Worm (Caenorhabditis elegans) whole organism, late embryonic: ENCODE measurements around the gene nspb-7.

ENCODE experiments used
- C08G9.2 ChIP-seq: sonication (generic microtip); optimal IDR thresholded peaks from 2 replicates; lab custom pipeline; 2016; ENCODE audit warnings: mild to moderate bottlenecking, missing genetic modification characterization, moderate library complexity, missing compliant biosample characterization
- K02D7.2 ChIP-seq: sonication (generic microtip); optimal IDR thresholded peaks from 2 replicates; lab custom pipeline; 2017; ENCODE audit warnings: mild to moderate bottlenecking, missing genetic modification characterization, missing compliant biosample characterization
- K09A11.1 ChIP-seq: sonication (generic microtip); optimal IDR thresholded peaks from 2 replicates; lab custom pipeline; 2017; ENCODE audit warnings: antibody characterized with exemption, mild to moderate bottlenecking, missing genetic modification characterization, missing compliant biosample characterization; ENCODE audit not compliant: insufficient read depth
- T23F11.4 ChIP-seq: fragments of 200-800 bp; sonication (Bioruptor generic); optimal IDR thresholded peaks from 2 replicates; lab custom pipeline; 2018; ENCODE audit warnings: mild to moderate bottlenecking, missing genetic modification characterization, missing compliant biosample characterization
- Y22D7AL.16 ChIP-seq: sonication (generic microtip); optimal IDR thresholded peaks from 2 replicates; lab custom pipeline; 2016; ENCODE audit warnings: missing genetic modification characterization, missing compliant biosample characterization
- ceh-14 ChIP-seq: sonication (generic microtip); optimal IDR thresholded peaks from 2 replicates; lab custom pipeline; 2016; ENCODE audit warnings: missing genotype, missing genetic modification characterization, missing compliant biosample characterization
- ceh-18 ChIP-seq: sonication (generic microtip); optimal IDR thresholded peaks from 2 replicates; lab custom pipeline; 2016; ENCODE audit warnings: missing genetic modification characterization, missing compliant biosample characterization
- ceh-19 ChIP-seq: fragments of 200-800 bp; sonication (Bioruptor generic); optimal IDR thresholded peaks from 2 replicates; lab custom pipeline; 2018; ENCODE audit warnings: mild to moderate bottlenecking, missing genetic modification characterization, missing compliant biosample characterization
- ceh-2 ChIP-seq: sonication (generic microtip); optimal IDR thresholded peaks from 2 replicates; lab custom pipeline; 2016; ENCODE audit warnings: missing genotype, missing genetic modification characterization, missing compliant biosample characterization
- ceh-30 ChIP-seq: fragments of 150-350 bp; optimal IDR thresholded peaks from 2 replicates; lab custom pipeline; 2014; ENCODE audit warnings: missing biosample characterization, missing genetic modification characterization
- ceh-45 ChIP-seq: fragments of 200-800 bp; sonication (Bioruptor generic); IDR thresholded peaks from 2 replicates; pipeline ENCODE4 v1.3.6; 2022; ENCODE audit warnings: missing genetic modification reagents, missing genetic modification characterization, missing compliant biosample characterization
- ceh-48 ChIP-seq: sonication (generic microtip); optimal IDR thresholded peaks from 2 replicates; lab custom pipeline; 2016; ENCODE audit warnings: missing genetic modification characterization, inconsistent platforms, missing compliant biosample characterization
- ceh-6 ChIP-seq: fragments of 200-800 bp; sonication (Bioruptor generic); optimal IDR thresholded peaks from 2 replicates; lab custom pipeline; 2018; ENCODE audit warnings: mild to moderate bottlenecking, missing genetic modification characterization, missing compliant biosample characterization
- ceh-9 ChIP-seq: sonication (generic microtip); optimal IDR thresholded peaks from 2 replicates; lab custom pipeline; 2016; ENCODE audit warnings: mild to moderate bottlenecking, missing genetic modification characterization, inconsistent platforms, missing compliant biosample characterization
- che-1 ChIP-seq: sonication (generic microtip); optimal IDR thresholded peaks from 2 replicates; lab custom pipeline; 2016; ENCODE audit warnings: mild to moderate bottlenecking, missing genetic modification characterization, missing compliant biosample characterization
- dmd-4 ChIP-seq: sonication (generic microtip); optimal IDR thresholded peaks from 2 replicates; lab custom pipeline; 2016; ENCODE audit warnings: borderline replicate concordance, missing genetic modification characterization, missing compliant biosample characterization
- elt-2 ChIP-seq: sonication (generic microtip); optimal IDR thresholded peaks from 2 replicates; lab custom pipeline; 2016; ENCODE audit warnings: missing genetic modification reagents, missing genetic modification characterization, missing compliant biosample characterization
- elt-4 ChIP-seq: sonication (generic microtip); optimal IDR thresholded peaks from 2 replicates; lab custom pipeline; 2016; ENCODE audit warnings: missing genetic modification characterization, missing compliant biosample characterization
- ets-4 ChIP-seq: sonication (generic microtip); optimal IDR thresholded peaks from 2 replicates; lab custom pipeline; 2016; ENCODE audit warnings: missing genetic modification characterization, missing compliant biosample characterization
- fax-1 ChIP-seq: sonication (generic microtip); optimal IDR thresholded peaks from 2 replicates; lab custom pipeline; 2016; ENCODE audit warnings: missing genotype, missing genetic modification characterization, missing compliant biosample characterization
- fkh-10 ChIP-seq: fragments of 150-350 bp; optimal IDR thresholded peaks from 2 replicates; lab custom pipeline; 2014; ENCODE audit warnings: missing biosample characterization, missing genetic modification reagents, missing genetic modification characterization
- fkh-6 ChIP-seq: sonication (generic microtip); optimal IDR thresholded peaks from 2 replicates; lab custom pipeline; 2016; ENCODE audit warnings: missing genetic modification characterization, missing compliant biosample characterization
- gmeb-2 ChIP-seq: sonication (generic microtip); optimal IDR thresholded peaks from 2 replicates; lab custom pipeline; 2016; ENCODE audit warnings: missing genetic modification characterization, inconsistent platforms, missing compliant biosample characterization
- hlh-13 ChIP-seq: fragments of 200-800 bp; sonication (Bioruptor generic); optimal IDR thresholded peaks from 2 replicates; lab custom pipeline; 2018; ENCODE audit warnings: mild to moderate bottlenecking, missing genetic modification characterization, missing compliant biosample characterization
- hlh-15 ChIP-seq: sonication (generic microtip); optimal IDR thresholded peaks from 2 replicates; lab custom pipeline; 2016; ENCODE audit warnings: missing genetic modification characterization, missing compliant biosample characterization
- hlh-6 ChIP-seq: sonication (generic microtip); optimal IDR thresholded peaks from 2 replicates; lab custom pipeline; 2016; ENCODE audit warnings: missing genotype, missing genetic modification characterization, missing compliant biosample characterization
- lim-6 ChIP-seq: sonication (generic microtip); optimal IDR thresholded peaks from 2 replicates; lab custom pipeline; 2016; ENCODE audit warnings: missing genetic modification characterization, missing compliant biosample characterization
- madf-2 ChIP-seq: sonication (generic microtip); optimal IDR thresholded peaks from 2 replicates; lab custom pipeline; 2017; ENCODE audit warnings: missing genetic modification characterization, missing compliant biosample characterization
- mec-3 ChIP-seq: sonication (generic microtip); optimal IDR thresholded peaks from 2 replicates; lab custom pipeline; 2016; ENCODE audit warnings: borderline replicate concordance, missing genetic modification characterization, missing compliant biosample characterization
- nfya-1 ChIP-seq: sonication (generic microtip); optimal IDR thresholded peaks from 2 replicates; lab custom pipeline; 2017; ENCODE audit warnings: missing genetic modification characterization, mild to moderate bottlenecking, missing compliant biosample characterization, antibody characterized with exemption, moderate library complexity
- nhr-232 ChIP-seq: sonication (generic microtip); optimal IDR thresholded peaks from 2 replicates; lab custom pipeline; 2016; ENCODE audit warnings: missing genetic modification characterization, missing compliant biosample characterization
- npax-4 ChIP-seq: sonication (generic microtip); optimal IDR thresholded peaks from 2 replicates; lab custom pipeline; 2016; ENCODE audit warnings: missing genetic modification characterization, missing compliant biosample characterization
- pat-9 ChIP-seq: fragments of 200-800 bp; sonication (Bioruptor generic); optimal IDR thresholded peaks from 2 replicates; lab custom pipeline; 2018; ENCODE audit warnings: mild to moderate bottlenecking, missing genetic modification characterization, moderate library complexity, missing compliant biosample characterization
- pha-2 ChIP-seq: sonication (generic microtip); optimal IDR thresholded peaks from 2 replicates; lab custom pipeline; 2017; ENCODE audit warnings: mild to moderate bottlenecking, missing genetic modification characterization, missing compliant biosample characterization
- sox-2 ChIP-seq: fragments of 200-800 bp; sonication (Bioruptor generic); IDR thresholded peaks from 2 replicates; pipeline ENCODE4 v1.3.6; 2022; ENCODE audit warnings: missing genetic modification reagents, missing genetic modification characterization, missing compliant biosample characterization
- tbx-2 ChIP-seq: sonication (generic microtip); optimal IDR thresholded peaks from 2 replicates; lab custom pipeline; 2016; ENCODE audit warnings: missing genetic modification characterization, missing compliant biosample characterization
- tbx-7 ChIP-seq: sonication (generic microtip); optimal IDR thresholded peaks from 2 replicates; lab custom pipeline; 2016; ENCODE audit warnings: missing genotype, missing genetic modification characterization, missing compliant biosample characterization
- ttx-3 ChIP-seq: sonication (generic microtip); optimal IDR thresholded peaks from 2 replicates; lab custom pipeline; 2016; ENCODE audit warnings: missing genetic modification reagents, missing genetic modification characterization, missing compliant biosample characterization
- unc-55 ChIP-seq: sonication (generic microtip); optimal IDR thresholded peaks from 2 replicates; lab custom pipeline; 2017; ENCODE audit warnings: missing biosample characterization, missing genetic modification reagents, missing genetic modification characterization
- ztf-16 ChIP-seq: sonication (generic microtip); optimal IDR thresholded peaks from 2 replicates; lab custom pipeline; 2017; ENCODE audit warnings: missing genetic modification characterization, missing compliant biosample characterization

nspb-7 gene

ce11 chrII:14611307-14611706 is 33.2 kb downstream of the nspb-7 start:
- TF ChIP-seq ceh-9 (no peak), ttx-3 (tag; lab: Kevin White, UChicago) (no peak), elt-4 (tag; lab: Kevin White, UChicago) (no peak), unc-55 (GFP tag; lab: Kevin White, UChicago) (no peak), ceh-30 (tag; lab: Kevin White, UChicago) (no peak), ceh-19 (GFP tag; lab: Kevin White, UChicago) (no peak), hlh-6 (no peak), ceh-18 (tag; lab: Kevin White, UChicago) (no peak)

ce11 chrII:14615735-14616134 is 37.6 kb downstream of the nspb-7 start, which contains the start of gene mltn-9:
TSS of gene mltn-9 (plus strand) at chrII:14616035.
- TF ChIP-seq fkh-10 (GFP tag; lab: Kevin White, UChicago): no peak
- TF ChIP-seq C08G9.2 (tag; lab: Kevin White, UChicago): no peak
- TF ChIP-seq nfya-1 (tag; lab: Kevin White, UChicago): no peak
- no peak for TF ChIP-seq ceh-6
- TF ChIP-seq ceh-45: no peak
- TF ChIP-seq ztf-16 (tag; lab: Kevin White, UChicago): no peak
- no peak for TF ChIP-seq tbx-2 (tag; lab: Kevin White, UChicago)
- TF ChIP-seq ceh-14 (tag; lab: Kevin White, UChicago): no peak
- no peak for TF ChIP-seq lim-6 (tag; lab: Kevin White, UChicago)
- no peak for TF ChIP-seq sox-2 (GFP tag; lab: Robert Waterston, UW)
- TF ChIP-seq K09A11.1: no peak

ce11 chrII:14616402-14616801 is 38.3 kb downstream of the nspb-7 start:
- TF ChIP-seq elt-2 (tag; lab: Kevin White, UChicago): peak; percentile 80
- TF ChIP-seq fax-1: no peak

DNA sequence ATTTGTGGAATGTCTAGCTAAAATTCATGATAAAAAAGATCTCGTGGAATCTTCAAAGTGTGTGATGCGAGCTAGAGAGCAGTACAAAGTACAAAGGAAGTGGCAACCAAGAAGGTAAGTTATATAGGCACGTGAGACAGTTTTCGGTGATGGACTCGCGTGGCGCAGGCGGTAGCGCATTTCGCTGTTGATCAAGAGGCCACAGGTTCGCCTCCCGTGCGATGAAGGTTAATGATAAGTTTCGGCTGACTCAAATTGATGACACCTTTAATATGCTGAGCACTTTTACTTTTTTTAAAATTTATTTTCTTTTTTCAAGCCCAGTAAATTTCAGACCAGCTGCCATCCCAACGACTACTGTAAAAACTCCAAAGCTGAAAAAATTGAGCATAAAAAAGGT is 38.8 kb downstream of the nspb-7 start:
- TF ChIP-seq ets-4 (tag; lab: Kevin White, UChicago): no peak
- no peak for TF ChIP-seq ceh-45
- TF ChIP-seq gmeb-2 (tag; lab: Kevin White, UChicago): no peak
- no peak for TF ChIP-seq ceh-2 (tag; lab: Kevin White, UChicago)
- no peak for TF ChIP-seq Y22D7AL.16 (tag; lab: Kevin White, UChicago)
- TF ChIP-seq K02D7.2: no peak
- TF ChIP-seq ttx-3 (tag; lab: Kevin White, UChicago): no peak
- TF ChIP-seq nfya-1 (tag; lab: Kevin White, UChicago): no peak
- no peak for TF ChIP-seq madf-2 (tag; lab: Kevin White, UChicago)
- no peak for TF ChIP-seq nhr-232 (tag; lab: Kevin White, UChicago)
- TF ChIP-seq ceh-48 (tag; lab: Kevin White, UChicago): no peak
- no peak for TF ChIP-seq pha-2 (tag; lab: Kevin White, UChicago)
- no peak for TF ChIP-seq fkh-6 (tag; lab: Kevin White, UChicago)
- TF ChIP-seq ceh-18 (tag; lab: Kevin White, UChicago): no peak
- TF ChIP-seq C08G9.2 (tag; lab: Kevin White, UChicago): no peak
- TF ChIP-seq K09A11.1: no peak
- no peak for TF ChIP-seq ceh-19 (GFP tag; lab: Kevin White, UChicago)
- no peak for TF ChIP-seq hlh-13 (GFP tag; lab: Kevin White, UChicago)
- no peak for TF ChIP-seq hlh-15 (tag; lab: Kevin White, UChicago)
- TF ChIP-seq fax-1: no peak

ce11 chrII:14618158-14618557 is 40.0 kb downstream of the nspb-7 start:
- TF ChIP-seq ceh-18 (tag; lab: Kevin White, UChicago) (no peak), unc-55 (GFP tag; lab: Kevin White, UChicago) (no peak), tbx-7 (tag; lab: Kevin White, UChicago) (no peak), ceh-19 (GFP tag; lab: Kevin White, UChicago) (no peak), ceh-2 (tag; lab: Kevin White, UChicago) (no peak), fkh-6 (tag; lab: Kevin White, UChicago) (no peak), npax-4 (tag; lab: Kevin White, UChicago) (no peak), T23F11.4 (GFP tag; lab: Kevin White, UChicago) (no peak), K09A11.1 (no peak), mec-3 (no peak), che-1 (tag; lab: Kevin White, UChicago) (no peak), sox-2 (GFP tag; lab: Robert Waterston, UW) (no peak), hlh-15 (tag; lab: Kevin White, UChicago) (no peak), pat-9 (tag; lab: Kevin White, UChicago) (no peak), dmd-4 (tag; lab: Kevin White, UChicago) (no peak), elt-2 (tag; lab: Kevin White, UChicago) (no peak), pha-2 (tag; lab: Kevin White, UChicago) (no peak)
